Worm (Caenorhabditis elegans) whole organism, midembryonic: ENCODE results near the gene Y43F8C.15.

Experiments
- T22C8.4 ChIP-seq: fragments of 200-800 bp; sonication (Bioruptor generic); IDR thresholded peaks from 2 replicates; pipeline ENCODE4 v1.3.6; 2022; ENCODE audit warnings: missing genetic modification characterization, missing compliant biosample characterization
- cog-1 ChIP-seq: sonication (generic microtip); optimal IDR thresholded peaks from 2 replicates; lab custom pipeline; 2016; ENCODE audit warnings: missing genetic modification characterization, missing compliant biosample characterization

DNA sequence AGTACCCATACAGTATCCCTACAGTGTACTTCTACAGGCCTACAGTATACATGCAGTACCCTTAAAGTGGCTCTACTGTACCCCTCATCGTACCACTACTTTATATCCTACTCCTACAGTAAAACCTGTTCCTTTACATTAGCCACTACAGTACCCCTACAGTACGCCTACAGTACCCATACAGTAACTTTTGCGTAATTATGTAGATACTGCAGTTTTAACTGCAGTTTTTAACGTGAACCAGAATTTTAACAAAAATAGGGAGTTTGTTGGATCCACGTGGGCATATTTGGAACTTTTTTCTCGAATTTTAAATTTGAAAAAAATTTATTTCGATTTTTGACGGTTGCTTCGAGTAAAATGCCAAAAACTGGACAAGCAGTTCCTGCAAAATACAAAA lies 32.9 kb upstream of the Y43F8C.15 start, which contains the start of gene W04E12.4:
- no peak for TF ChIP-seq T22C8.4
- TF ChIP-seq cog-1, result no peak
